Worm (Caenorhabditis elegans): Measurements from ENCODE around the gene msp-49.

ce11 chrII:5156983-5157382 is 37.2 kb upstream of the msp-49 start, which contains the start of gene msp-45:
- TF ChIP-seq nhr-28 (tag; optimal IDR thresholded peaks at IDR 0.05), result no peak
- no peak for TF ChIP-seq jun-1 (tag; optimal IDR thresholded peaks at IDR 0.05)
- TF ChIP-seq nhr-76 (tag; optimal IDR thresholded peaks at IDR 0.05), result no peak
- no peak for TF ChIP-seq ctbp-1 (GFP tag; IDR thresholded peaks at IDR 0.05)
- TF ChIP-seq ceh-20 (GFP tag; IDR thresholded peaks at IDR 0.05), result no peak
- no peak for TF ChIP-seq nhr-11 (tag; optimal IDR thresholded peaks at IDR 0.05)
- no peak for TF ChIP-seq unc-39 (tag; optimal IDR thresholded peaks at IDR 0.05)
- no peak for TF ChIP-seq pqm-1 (tag; optimal IDR thresholded peaks at IDR 0.05)
- no peak for TF ChIP-seq hlh-30 (tag; optimal IDR thresholded peaks at IDR 0.05; ENCODE audit: insufficient read depth)
